Worm (Caenorhabditis elegans): ENCODE results near the gene his-7.
A peak's percentile ranks its signal among the peaks of the same experiment; 100 is the strongest.

ce11 chrV:8569841-8570361 is 36.7 kb downstream of the his-7 start, which contains the start of the genes F25G6.9 and symk-1:
- TF ChIP-seq pax-1 (tag; optimal IDR thresholded peaks at IDR 0.05): no peak
- no peak for TF ChIP-seq pros-1 (tag; optimal IDR thresholded peaks at IDR 0.05)
- TF ChIP-seq K02D7.2 (tag; optimal IDR thresholded peaks at IDR 0.05): no peak
- no peak for TF ChIP-seq madf-2 (tag; optimal IDR thresholded peaks at IDR 0.05)
- TF ChIP-seq nfya-1 (tag; optimal IDR thresholded peaks at IDR 0.05): peak; percentile 40
- TF ChIP-seq pag-3 (tag; optimal IDR thresholded peaks at IDR 0.05; ENCODE audit: borderline replicate concordance): no peak
- TF ChIP-seq fkh-10 (GFP tag; optimal IDR thresholded peaks at IDR 0.05): no peak
- TF ChIP-seq elt-4 (tag; optimal IDR thresholded peaks at IDR 0.05): no peak
- TF ChIP-seq tbx-7 (tag; optimal IDR thresholded peaks at IDR 0.05): no peak
- TF ChIP-seq ceh-14 (tag; optimal IDR thresholded peaks at IDR 0.05): peak; percentile 12

Data from whole organism, late embryonic.